Fruit fly (Drosophila melanogaster) whole organism, wandering third instar larva: Measurements from ENCODE around the gene CG9961.
A peak's percentile ranks its signal among the peaks of the same experiment; 100 is the strongest.

Experiments
- Abd-B ChIP-seq: fragments of >200 bp; optimal IDR thresholded peaks from 2 replicates; lab custom pipeline; 2017; ENCODE audit warnings: missing biosample characterization, missing genetic modification characterization
- CG32264 ChIP-seq: fragments of 200-800 bp; sonication (Bioruptor generic); optimal IDR thresholded peaks from 2 replicates; lab custom pipeline; 2016; ENCODE audit warnings: missing biosample characterization, missing genetic modification characterization
- CG9705 ChIP-seq: fragments of 200-800 bp; sonication (Bioruptor generic); optimal IDR thresholded peaks from 2 replicates; lab custom pipeline; 2018; ENCODE audit warnings: missing biosample characterization, mild to moderate bottlenecking, missing genetic modification characterization
- CrebA ChIP-seq: fragments of 200-800 bp; sonication (Bioruptor generic); optimal IDR thresholded peaks from 2 replicates; lab custom pipeline; 2016; ENCODE audit warnings: missing biosample characterization, mild to moderate bottlenecking, missing genetic modification characterization, borderline replicate concordance
- Dfd ChIP-seq: fragments of >200 bp; optimal IDR thresholded peaks from 2 replicates; lab custom pipeline; 2017; ENCODE audit warnings: missing biosample characterization, missing genetic modification characterization
- Dif ChIP-seq: fragments of 200-275, 200-300 bp; sonication (Bioruptor generic); optimal IDR thresholded peaks from 2 replicates; lab custom pipeline; 2018; ENCODE audit warnings: missing biosample characterization, missing genetic modification characterization; ENCODE audit not compliant: partially characterized antibody
- GATAd ChIP-seq: sonication (Bioruptor generic); optimal IDR thresholded peaks from 2 replicates; lab custom pipeline; 2016; ENCODE audit warnings: missing biosample characterization, missing genetic modification characterization
- HLH106 ChIP-seq: fragments of 200-800 bp; optimal IDR thresholded peaks from 3 replicates; lab custom pipeline; 2019; ENCODE audit warnings: missing biosample characterization, mild to moderate bottlenecking, missing genetic modification characterization, moderate library complexity
- Hnf4 ChIP-seq: fragments of 200-800 bp; sonication (Bioruptor generic); optimal IDR thresholded peaks from 2 replicates; lab custom pipeline; 2016; ENCODE audit warnings: missing biosample characterization, mild to moderate bottlenecking, missing genetic modification characterization
- Hr78 ChIP-seq: fragments of >200 bp; optimal IDR thresholded peaks from 2 replicates; lab custom pipeline; 2017; ENCODE audit warnings: missing biosample characterization, missing genetic modification characterization
- Hr83 ChIP-seq: fragments of 200-300 bp; sonication (Bioruptor generic); optimal IDR thresholded peaks from 2 replicates; lab custom pipeline; 2016; ENCODE audit warnings: missing biosample characterization, mild to moderate bottlenecking, missing genetic modification characterization, moderate library complexity; ENCODE audit not compliant: poor library complexity, severe bottlenecking
- Jra ChIP-seq: sonication (Bioruptor generic); optimal IDR thresholded peaks from 2 replicates; lab custom pipeline; 2016; ENCODE audit warnings: missing biosample characterization, missing genetic modification characterization
- Mio ChIP-seq: sonication (Bioruptor generic); optimal IDR thresholded peaks from 2 replicates; lab custom pipeline; 2016; ENCODE audit warnings: missing biosample characterization, missing genetic modification characterization
- Myc ChIP-seq: fragments of >200 bp; optimal IDR thresholded peaks from 2 replicates; lab custom pipeline; 2017
- N ChIP-seq: fragments of >200 bp; optimal IDR thresholded peaks from 2 replicates; lab custom pipeline; 2018; ENCODE audit warnings: missing biosample characterization, missing external identifiers, missing genetic modification characterization
- OdsH ChIP-seq: fragments of 200-800 bp; sonication (Bioruptor generic); optimal IDR thresholded peaks from 2 replicates; lab custom pipeline; 2016; ENCODE audit warnings: missing biosample characterization, mild to moderate bottlenecking, missing genetic modification characterization
- Rel ChIP-seq, 2 experiments: fragments of 200-800 bp; sonication (Bioruptor generic) in 1 of 2; optimal IDR thresholded peaks; 2 replicates in 1 of 2; 3 replicates in 1 of 2; lab custom pipeline; 2016 to 2019; ENCODE audit warnings: mild to moderate bottlenecking in 2 of 2, missing biosample characterization in 2 of 2, missing genetic modification characterization in 2 of 2, moderate library complexity in 1 of 2
- Sp1 ChIP-seq: fragments of 200-800 bp; sonication (Bioruptor generic); optimal IDR thresholded peaks from 3 replicates; lab custom pipeline; 2019; ENCODE audit warnings: missing biosample characterization, mild to moderate bottlenecking, missing genetic modification characterization, moderate library complexity
- Vsx2 ChIP-seq: fragments of 200-300, 225-300 bp; sonication (Bioruptor generic); optimal IDR thresholded peaks from 2 replicates; lab custom pipeline; 2018; ENCODE audit warnings: missing biosample characterization, missing genetic modification characterization; ENCODE audit not compliant: partially characterized antibody
- br ChIP-seq: fragments of 200-800 bp; sonication (Bioruptor generic); optimal IDR thresholded peaks from 2 replicates; lab custom pipeline; 2016; ENCODE audit warnings: missing biosample characterization, missing genetic modification characterization
- brk ChIP-seq: fragments of 200-800 bp; sonication (Bioruptor generic); optimal IDR thresholded peaks from 2 replicates; lab custom pipeline; 2016; ENCODE audit warnings: missing biosample characterization, mild to moderate bottlenecking, missing genetic modification characterization
- dl ChIP-seq, 2 experiments: fragments of 175-275, 200-275 bp in 1 of 2; fragments of 200-275 bp in 1 of 2; sonication (Bioruptor generic); optimal IDR thresholded peaks; lab custom pipeline; 2018; ENCODE audit warnings: mild to moderate bottlenecking in 2 of 2, missing biosample characterization in 2 of 2, missing genetic modification characterization in 2 of 2, moderate library complexity in 2 of 2; ENCODE audit not compliant: partially characterized antibody in 2 of 2, insufficient read depth in 1 of 2
- dmrt93B ChIP-seq: fragments of 200-800 bp; sonication (Bioruptor generic); optimal IDR thresholded peaks from 2 replicates; lab custom pipeline; 2018; ENCODE audit warnings: missing biosample characterization, mild to moderate bottlenecking, missing genetic modification characterization
- dsf ChIP-seq: sonication (Bioruptor generic); optimal IDR thresholded peaks from 2 replicates; lab custom pipeline; 2016; ENCODE audit warnings: missing biosample characterization, missing genetic modification characterization, borderline replicate concordance
- ey ChIP-seq: fragments of 200-800 bp; sonication (Bioruptor generic); optimal IDR thresholded peaks from 2 replicates; lab custom pipeline; 2016; ENCODE audit warnings: missing biosample characterization, missing genetic modification characterization
- foxo ChIP-seq, 2 experiments: fragments of 200-800 bp; sonication (Bioruptor generic); optimal IDR thresholded peaks; 2 replicates in 1 of 2; 3 replicates in 1 of 2; lab custom pipeline; 2016 to 2017; ENCODE audit warnings: missing biosample characterization in 2 of 2, missing genetic modification characterization in 2 of 2
- fru ChIP-seq: fragments of 200-800 bp; sonication (Bioruptor generic); optimal IDR thresholded peaks from 3 replicates; lab custom pipeline; 2016; ENCODE audit warnings: missing biosample characterization, mild to moderate bottlenecking, missing genetic modification characterization
- h ChIP-seq: fragments of 200-800 bp; sonication (Bioruptor generic); optimal IDR thresholded peaks from 3 replicates; lab custom pipeline; 2016; ENCODE audit warnings: missing biosample characterization, mild to moderate bottlenecking, missing genetic modification characterization
- jim ChIP-seq: fragments of 175-275, 200-325 bp; sonication (Bioruptor generic); optimal IDR thresholded peaks from 2 replicates; lab custom pipeline; 2016; ENCODE audit warnings: missing biosample characterization, mild to moderate bottlenecking, missing genetic modification characterization
- lola ChIP-seq: fragments of >200 bp; optimal IDR thresholded peaks from 2 replicates; lab custom pipeline; 2017; ENCODE audit warnings: missing biosample characterization, missing genetic modification characterization
- pan ChIP-seq: fragments of >200 bp; optimal IDR thresholded peaks from 2 replicates; lab custom pipeline; 2017
- psq ChIP-seq: fragments of 200-800 bp; sonication (Bioruptor generic); optimal IDR thresholded peaks from 3 replicates; lab custom pipeline; 2017; ENCODE audit warnings: missing biosample characterization, mild to moderate bottlenecking, missing genetic modification characterization, moderate library complexity
- rgr ChIP-seq: fragments of 200-800 bp; sonication (Bioruptor generic); optimal IDR thresholded peaks from 3 replicates; lab custom pipeline; 2016; ENCODE audit warnings: missing biosample characterization, mild to moderate bottlenecking, missing genetic modification characterization
- sage ChIP-seq: fragments of 200-800 bp; sonication (Bioruptor generic); optimal IDR thresholded peaks from 2 replicates; lab custom pipeline; 2016; ENCODE audit warnings: missing biosample characterization, mild to moderate bottlenecking, missing genetic modification characterization
- sv ChIP-seq: fragments of 200-800 bp; sonication (Bioruptor generic); optimal IDR thresholded peaks from 3 replicates; lab custom pipeline; 2016; ENCODE audit warnings: missing biosample characterization, missing genetic modification characterization
- tai ChIP-seq: sonication (Bioruptor generic); optimal IDR thresholded peaks from 2 replicates; lab custom pipeline; 2016; ENCODE audit warnings: missing biosample characterization, missing genetic modification characterization
- usp ChIP-seq: fragments of >200 bp; optimal IDR thresholded peaks from 2 replicates; lab custom pipeline; 2017; ENCODE audit warnings: missing biosample characterization, missing genetic modification characterization
- woc ChIP-seq: sonication (Bioruptor generic); optimal IDR thresholded peaks from 2 replicates; lab custom pipeline; 2016; ENCODE audit warnings: missing biosample characterization, mild to moderate bottlenecking, missing genetic modification characterization

The CG9961 gene

dm6 chr2L:2754437-2755322, 9.9 kb upstream of the CG9961 start:
- peak; percentile 63 for TF ChIP-seq sv (GFP tag; lab: Kevin White, UChicago)
- no peak for TF ChIP-seq N
- peak; percentile 78 for TF ChIP-seq HLH106 (tag; lab: Kevin White, UChicago)
- peak in 1 of 2 experiments; percentile 79 for TF ChIP-seq foxo (GFP tag; optimal IDR thresholded peaks at IDR 0.05; lab: Kevin White, UChicago)
- peak; percentile 21 for TF ChIP-seq sage
- no peak for TF ChIP-seq CG32264 (GFP tag; lab: Kevin White, UChicago)
- TF ChIP-seq brk (GFP tag; lab: Kevin White, UChicago) = no peak
- TF ChIP-seq tai = no peak
- peak; percentile 53 for TF ChIP-seq rgr (GFP tag; lab: Kevin White, UChicago)
- TF ChIP-seq Hr78 (GFP tag; lab: Kevin White, UChicago) = no peak
- peak; percentile 34 for TF ChIP-seq Mio (GFP tag; lab: Kevin White, UChicago)
- peak; percentile 61 for TF ChIP-seq br (GFP tag; lab: Kevin White, UChicago)
- TF ChIP-seq Rel (GFP tag; optimal IDR thresholded peaks at IDR 0.05; lab: Kevin White, UChicago) = no peak
- no peak for TF ChIP-seq Rel (tag; optimal IDR thresholded peaks at IDR 0.05; lab: Kevin White, UChicago)
- TF ChIP-seq Dif (GFP tag; lab: Kevin White, UChicago) = peak; percentile 89
- peak; percentile 57 for TF ChIP-seq h (GFP tag; lab: Kevin White, UChicago)
- peak; percentile 38 for TF ChIP-seq dsf (GFP tag; lab: Kevin White, UChicago)
- no peak for TF ChIP-seq lola (GFP tag; lab: Kevin White, UChicago)
- TF ChIP-seq Vsx2 (GFP tag; lab: Kevin White, UChicago) = no peak
- TF ChIP-seq ey (GFP tag; lab: Kevin White, UChicago) = peak; percentile 58
- peak; percentile 63 for TF ChIP-seq OdsH
- TF ChIP-seq Hr83 (GFP tag; lab: Kevin White, UChicago) = peak; percentile 87
- TF ChIP-seq pan (lab: Kevin White, UChicago) = no peak
- no peak for TF ChIP-seq usp
- TF ChIP-seq fru (GFP tag; lab: Kevin White, UChicago) = peak; percentile 81
- TF ChIP-seq psq = peak; percentile 53
- peak; percentile 31 for TF ChIP-seq Hnf4 (GFP tag; lab: Kevin White, UChicago)
- no peak for TF ChIP-seq Dfd (GFP tag; lab: Kevin White, UChicago)
- peak; percentile 70 to 82 for TF ChIP-seq dl (GFP tag; optimal IDR thresholded peaks at IDR 0.05; lab: Kevin White, UChicago; ENCODE audit: insufficient read depth in 1 of 2, partially characterized antibody in 2 of 2)
- no peak for TF ChIP-seq Abd-B (GFP tag; lab: Kevin White, UChicago)
- no peak for TF ChIP-seq GATAd (GFP tag; lab: Kevin White, UChicago)
- TF ChIP-seq jim (GFP tag; lab: Kevin White, UChicago) = no peak
- peak; percentile 54 for TF ChIP-seq CG9705 (GFP tag; lab: Kevin White, UChicago)
- TF ChIP-seq Myc = no peak
- no peak for TF ChIP-seq CrebA (GFP tag; lab: Kevin White, UChicago)
- peak; percentile 17 for TF ChIP-seq woc (GFP tag; lab: Kevin White, UChicago)
- peak; percentile 51 for TF ChIP-seq dmrt93B (GFP tag; lab: Kevin White, UChicago)
- TF ChIP-seq Jra = peak; percentile 6
- TF ChIP-seq Sp1 (GFP tag; lab: Kevin White, UChicago) = peak; percentile 82

DNA sequence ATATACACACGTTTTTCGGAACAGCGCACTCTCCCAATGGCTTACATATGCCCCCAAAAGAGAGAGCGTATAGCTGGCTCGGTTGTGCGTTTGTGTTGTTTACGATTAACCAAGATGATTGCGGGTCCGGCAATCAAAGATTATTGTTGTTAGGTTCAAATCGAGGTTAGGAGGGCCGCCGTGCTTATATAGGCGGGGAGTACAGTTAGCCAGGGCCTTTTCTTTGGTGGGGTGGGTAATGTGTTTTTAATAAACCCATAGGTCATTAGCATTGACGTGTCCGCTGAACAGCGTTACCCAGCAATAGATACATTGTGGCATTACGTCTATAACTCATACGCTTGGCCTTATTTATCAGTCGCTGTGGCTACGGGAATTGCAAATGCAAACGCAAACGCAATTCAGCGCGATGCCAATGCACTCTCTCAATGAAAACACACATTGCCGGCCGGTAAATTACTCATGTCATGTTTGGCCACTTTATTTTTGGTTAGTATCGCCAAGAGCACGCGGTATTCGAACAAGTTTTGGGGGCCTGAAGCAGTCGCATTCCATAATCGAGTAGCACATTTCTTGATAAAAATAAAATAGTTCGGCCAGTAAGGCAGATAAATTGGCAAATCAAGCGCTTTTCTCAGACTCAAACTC, 9.2 kb upstream of the CG9961 start:
- TF ChIP-seq dl (GFP tag; optimal IDR thresholded peaks at IDR 0.05; lab: Kevin White, UChicago; ENCODE audit: insufficient read depth in 1 of 2, partially characterized antibody in 2 of 2) (peak in 1 of 2 experiments; percentile 15), Rel (GFP tag; optimal IDR thresholded peaks at IDR 0.05; lab: Kevin White, UChicago) (no peak), Rel (tag; optimal IDR thresholded peaks at IDR 0.05; lab: Kevin White, UChicago) (peak; percentile 42), Sp1 (GFP tag; lab: Kevin White, UChicago) (no peak)
